Fruit fly (Drosophila melanogaster): ENCODE results near the gene CG8852.

DNA sequence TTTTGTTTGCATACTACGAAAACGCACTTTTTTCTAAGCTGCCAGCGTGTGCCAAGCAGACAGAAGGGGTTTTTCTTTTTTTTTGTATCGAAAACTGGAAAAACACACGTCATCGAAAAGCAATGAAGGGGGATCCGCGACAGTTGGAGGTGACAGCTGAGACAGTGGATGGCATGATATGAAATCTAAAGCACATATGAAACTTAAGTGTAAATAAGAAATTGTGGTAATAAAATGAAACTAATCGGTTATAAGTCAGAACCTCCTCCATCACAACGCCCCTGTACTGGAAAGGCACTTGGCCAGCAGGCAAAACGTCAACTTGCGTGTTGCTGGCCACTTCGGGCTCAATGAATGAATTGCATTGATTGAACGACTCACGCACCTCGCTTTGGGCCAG is 41.3 kb upstream of the CG8852 start:
- no peak for TF ChIP-seq pdm3 (GFP tag; optimal IDR thresholded peaks at IDR 0.05)
- no peak for TF ChIP-seq CG7368 (GFP tag; optimal IDR thresholded peaks at IDR 0.05)
- TF ChIP-seq CG4318 (GFP tag; optimal IDR thresholded peaks at IDR 0.05), result no peak
- TF ChIP-seq CG6792 (GFP tag; optimal IDR thresholded peaks at IDR 0.05), result no peak
- no peak for TF ChIP-seq topi (GFP tag; optimal IDR thresholded peaks at IDR 0.05)
- no peak for TF ChIP-seq CG11294 (GFP tag; IDR thresholded peaks at IDR 0.05)
- TF ChIP-seq Smox (GFP tag; optimal IDR thresholded peaks at IDR 0.05), result no peak
- no peak for TF ChIP-seq CG1621 (tag; optimal IDR thresholded peaks at IDR 0.05)

All from whole organism, prepupa.